Worm (Caenorhabditis elegans) whole organism, L4/young adult: Measurements from ENCODE around the gene C25E10.16.

ENCODE experiments used
- W03F9.2 ChIP-seq: fragments of 150-350 bp; optimal IDR thresholded peaks from 2 replicates; lab custom pipeline; 2014; ENCODE audit warnings: missing biosample characterization, missing genetic modification characterization
- dao-5 ChIP-seq: sonication (generic microtip); optimal IDR thresholded peaks from 2 replicates; lab custom pipeline; 2016; ENCODE audit warnings: missing genotype, missing genetic modification characterization, moderate library complexity, missing compliant biosample characterization
- him-1 ChIP-seq: sonication (generic microtip); optimal IDR thresholded peaks from 2 replicates; lab custom pipeline; 2016; ENCODE audit warnings: missing genotype, missing genetic modification reagents, missing genetic modification characterization, missing compliant biosample characterization

C25E10.16 gene

ce11 chrV:9059468-9059867, at the start of gene C25E10.16, which contains the start of gene C25E10.13:
Gene C25E10.16, minus strand, starts transcription at chrV:9059568.
Gene C25E10.13, plus strand, starts transcription at chrV:9059723.
- TF ChIP-seq W03F9.2 (tag; lab: Kevin White, UChicago) (no peak), him-1 (tag; lab: Kevin White, UChicago) (no peak), dao-5 (tag; lab: Kevin White, UChicago) (no peak)

- no peak for TF ChIP-seq him-1 (tag; lab: Kevin White, UChicago)
- no peak for TF ChIP-seq W03F9.2 (tag; lab: Kevin White, UChicago)
- TF ChIP-seq dao-5 (tag; lab: Kevin White, UChicago): no peak
Observed at ce11 chrV:9108219-9108618, 48.9 kb upstream of the C25E10.16 start, which contains the start of gene F21C10.18. Gene F21C10.18, plus strand, starts transcription at chrV:9108519.

- no peak for TF ChIP-seq dao-5 (tag; lab: Kevin White, UChicago)
- TF ChIP-seq him-1 (tag; lab: Kevin White, UChicago): no peak
- TF ChIP-seq W03F9.2 (tag; lab: Kevin White, UChicago): no peak
Observed at ce11 chrV:9101062-9101461, 41.7 kb upstream of the C25E10.16 start, which contains the start of gene frpr-6. Gene frpr-6, minus strand, starts transcription at chrV:9101162.

- no peak for TF ChIP-seq dao-5 (tag; lab: Kevin White, UChicago)
- TF ChIP-seq him-1 (tag; lab: Kevin White, UChicago): no peak
- no peak for TF ChIP-seq W03F9.2 (tag; lab: Kevin White, UChicago)
Observed at ce11 chrV:9098280-9098973, 39.1 kb upstream of the C25E10.16 start, which contains the start of gene F21C10.9. Gene F21C10.9, minus strand, starts transcription at chrV:9098696.

ce11 chrV:9097213-9097612, 37.8 kb upstream of the C25E10.16 start:
- no peak for TF ChIP-seq dao-5 (tag; lab: Kevin White, UChicago)
- no peak for TF ChIP-seq W03F9.2 (tag; lab: Kevin White, UChicago)
- TF ChIP-seq him-1 (tag; lab: Kevin White, UChicago): no peak

- TF ChIP-seq W03F9.2 (tag; lab: Kevin White, UChicago): no peak
- TF ChIP-seq dao-5 (tag; lab: Kevin White, UChicago): no peak
- TF ChIP-seq him-1 (tag; lab: Kevin White, UChicago): no peak
Observed at ce11 chrV:9096674-9097073, 37.3 kb upstream of the C25E10.16 start.

ce11 chrV:9095613-9096317, 36.4 kb upstream of the C25E10.16 start, which contains the start of gene F21C10.10:
Gene F21C10.10, plus strand, starts transcription at chrV:9096267.
- TF ChIP-seq W03F9.2 (tag; lab: Kevin White, UChicago): peak; percentile 32
- TF ChIP-seq dao-5 (tag; lab: Kevin White, UChicago): no peak

ce11 chrV:9094976-9095375, 35.6 kb upstream of the C25E10.16 start:
- TF ChIP-seq dao-5 (tag; lab: Kevin White, UChicago) (no peak), him-1 (tag; lab: Kevin White, UChicago) (no peak), W03F9.2 (tag; lab: Kevin White, UChicago) (no peak)

ce11 chrV:9094060-9094628, 34.8 kb upstream of the C25E10.16 start:
- TF ChIP-seq W03F9.2 (tag; lab: Kevin White, UChicago) (no peak), him-1 (tag; lab: Kevin White, UChicago) (no peak), dao-5 (tag; lab: Kevin White, UChicago) (no peak)

- TF ChIP-seq W03F9.2 (tag; lab: Kevin White, UChicago) (no peak), him-1 (tag; lab: Kevin White, UChicago) (no peak), dao-5 (tag; lab: Kevin White, UChicago) (no peak)
Observed at ce11 chrV:9092209-9092608, 32.8 kb upstream of the C25E10.16 start, which contains the start of gene T27E4.1. Gene T27E4.1, plus strand, starts transcription at chrV:9092345.

ce11 chrV:9088758-9089157, 29.4 kb upstream of the C25E10.16 start:
- TF ChIP-seq him-1 (tag; lab: Kevin White, UChicago) (no peak), W03F9.2 (tag; lab: Kevin White, UChicago) (no peak), dao-5 (tag; lab: Kevin White, UChicago) (no peak)

ce11 chrV:9085845-9086244, 26.5 kb upstream of the C25E10.16 start:
- TF ChIP-seq dao-5 (tag; lab: Kevin White, UChicago): no peak
- TF ChIP-seq him-1 (tag; lab: Kevin White, UChicago): no peak
- TF ChIP-seq W03F9.2 (tag; lab: Kevin White, UChicago): no peak

ce11 chrV:9084252-9084651, 24.9 kb upstream of the C25E10.16 start:
- TF ChIP-seq dao-5 (tag; lab: Kevin White, UChicago) (no peak), W03F9.2 (tag; lab: Kevin White, UChicago) (no peak), him-1 (tag; lab: Kevin White, UChicago) (no peak)
